Worm (Caenorhabditis elegans): ENCODE data around the gene F10A3.11.

DNA sequence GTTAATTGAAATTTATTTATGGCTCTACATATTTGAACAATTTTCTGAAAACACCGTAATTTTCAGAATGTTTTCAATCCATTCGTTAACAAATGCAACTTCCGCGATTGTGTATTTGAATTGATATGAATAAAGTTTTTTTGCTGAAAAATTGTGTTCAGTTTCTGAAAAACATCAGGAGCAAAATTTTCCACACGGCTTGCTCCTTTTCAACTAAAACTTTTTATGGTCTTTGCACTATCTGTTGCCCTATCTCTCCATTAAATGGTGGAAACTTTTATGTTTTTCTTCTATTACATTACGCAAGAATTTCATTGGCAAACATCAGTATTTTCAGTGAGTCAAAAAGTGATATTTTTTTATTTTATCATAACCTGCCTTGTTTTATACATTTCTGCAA lies 13.7 kb upstream of the F10A3.11 start, which contains the start of gene F10A3.4:
- TF ChIP-seq mdl-1 (tag; optimal IDR thresholded peaks at IDR 0.05), result no peak
- no peak for TF ChIP-seq lin-15B (tag; optimal IDR thresholded peaks at IDR 0.05)
- TF ChIP-seq ztf-4 (tag; optimal IDR thresholded peaks at IDR 0.05), result no peak
- TF ChIP-seq fos-1 (tag; optimal IDR thresholded peaks at IDR 0.05), result no peak
- TF ChIP-seq ztf-11 (tag; optimal IDR thresholded peaks at IDR 0.05), result no peak
- no peak for TF ChIP-seq sea-2 (GFP tag; optimal IDR thresholded peaks at IDR 0.05)
- no peak for TF ChIP-seq nhr-25 (tag; optimal IDR thresholded peaks at IDR 0.05)
- TF ChIP-seq lin-39 (tag; optimal IDR thresholded peaks at IDR 0.05), result no peak
